Fruit fly (Drosophila melanogaster) whole organism, embryonic: ENCODE data around the gene CG16779.

ENCODE experiments used
- Adf1 ChIP-seq: fragments of 200-800 bp; sonication (Bioruptor generic); IDR thresholded peaks from 2 replicates; pipeline ENCODE4 v1.3.6; 2022; ENCODE audit warnings: missing biosample characterization, missing genetic modification characterization
- Atf-2 ChIP-seq: fragments of 200-800 bp; sonication (Bioruptor generic); optimal IDR thresholded peaks from 2 replicates; lab custom pipeline; 2016; ENCODE audit warnings: missing biosample characterization, missing genetic modification characterization
- Atf6 ChIP-seq: fragments of 200-800 bp; sonication (Bioruptor generic); IDR thresholded peaks from 2 replicates; pipeline ENCODE4 v1.3.6; 2022; ENCODE audit warnings: missing biosample characterization, missing genetic modification characterization
- Bdp1 ChIP-seq: fragments of 200-800 bp; sonication (Bioruptor generic); optimal IDR thresholded peaks from 3 replicates; lab custom pipeline; 2016; ENCODE audit warnings: missing biosample characterization, missing genetic modification characterization
- Bgb ChIP-seq: fragments of 200-800 bp; sonication (Bioruptor generic); IDR thresholded peaks from 2 replicates; pipeline ENCODE4 v1.3.6; 2022; ENCODE audit warnings: missing biosample characterization, missing genetic modification characterization; ENCODE audit not compliant: partially characterized antibody
- CG10209 ChIP-seq: fragments of 200-800 bp; sonication (Bioruptor generic); optimal IDR thresholded peaks from 3 replicates; lab custom pipeline; 2017; ENCODE audit warnings: missing biosample characterization, mild to moderate bottlenecking, missing genetic modification characterization, missing genetic modification reagents
- CG10274 ChIP-seq: fragments of 200-800 bp; sonication (Bioruptor generic); optimal IDR thresholded peaks from 3 replicates; lab custom pipeline; 2017; ENCODE audit warnings: missing biosample characterization, mild to moderate bottlenecking, missing genetic modification characterization
- CG12236 ChIP-seq: fragments of 200-800 bp; sonication (Bioruptor generic); optimal IDR thresholded peaks from 2 replicates; lab custom pipeline; 2016; ENCODE audit warnings: missing biosample characterization, missing genetic modification characterization
- CG15696 ChIP-seq: fragments of 200-800 bp; sonication (Bioruptor generic); optimal IDR thresholded peaks from 2 replicates; lab custom pipeline; 2019; ENCODE audit warnings: missing biosample characterization, mild to moderate bottlenecking, missing genetic modification characterization, moderate library complexity
- CG1647 ChIP-seq: fragments of 200-800 bp; sonication (Bioruptor generic); optimal IDR thresholded peaks from 3 replicates; lab custom pipeline; 2016; ENCODE audit warnings: missing biosample characterization, missing genetic modification characterization
- CG17612 ChIP-seq: fragments of 200-800 bp; sonication (Bioruptor generic); IDR thresholded peaks from 2 replicates; pipeline ENCODE4 v1.3.6; 2022; ENCODE audit warnings: missing biosample characterization, missing genetic modification characterization
- CG2199 ChIP-seq: fragments of 200-800 bp; sonication (Bioruptor generic); IDR thresholded peaks from 3 replicates; pipeline ENCODE4 v1.3.6; 2022; ENCODE audit warnings: missing biosample characterization, missing genetic modification characterization
- CG31388 ChIP-seq: fragments of 200-800 bp; sonication (Bioruptor generic); optimal IDR thresholded peaks from 2 replicates; lab custom pipeline; 2016; ENCODE audit warnings: missing biosample characterization, missing genetic modification characterization
- CG3407 ChIP-seq: fragments of 200-800 bp; sonication (Bioruptor generic); optimal IDR thresholded peaks from 2 replicates; lab custom pipeline; 2018; ENCODE audit warnings: missing biosample characterization, mild to moderate bottlenecking, missing genetic modification characterization
- CG4820 ChIP-seq: fragments of 200-800 bp; sonication (Bioruptor generic); optimal IDR thresholded peaks from 3 replicates; lab custom pipeline; 2016; ENCODE audit warnings: missing biosample characterization, missing genetic modification characterization
- CG7963 ChIP-seq: fragments of 200-800 bp; sonication (Bioruptor generic); IDR thresholded peaks from 3 replicates; pipeline ENCODE4 v1.3.6; 2022; ENCODE audit warnings: missing biosample characterization, missing genetic modification characterization; ENCODE audit not compliant: partially characterized antibody
- CG9727 ChIP-seq: fragments of 200-800 bp; sonication (Bioruptor generic); optimal IDR thresholded peaks from 3 replicates; lab custom pipeline; 2017; ENCODE audit warnings: missing biosample characterization, mild to moderate bottlenecking, missing genetic modification characterization
- D19B ChIP-seq: fragments of 200-800 bp; sonication (Bioruptor generic); optimal IDR thresholded peaks from 2 replicates; lab custom pipeline; 2017; ENCODE audit warnings: missing biosample characterization, mild to moderate bottlenecking, missing genetic modification characterization
- Dip2 ChIP-seq: fragments of 200-800 bp; sonication (Bioruptor generic); IDR thresholded peaks from 2 replicates; pipeline ENCODE4 v1.3.6; 2022; ENCODE audit warnings: missing biosample characterization, missing genetic modification characterization
- Dip3 ChIP-seq: fragments of 200-800 bp; sonication (Bioruptor generic); optimal IDR thresholded peaks from 3 replicates; lab custom pipeline; 2016; ENCODE audit warnings: missing biosample characterization, missing genetic modification characterization
- Fer2 ChIP-seq: fragments of 200-800 bp; sonication (Bioruptor generic); optimal IDR thresholded peaks from 2 replicates; lab custom pipeline; 2018; ENCODE audit warnings: missing biosample characterization, mild to moderate bottlenecking, missing genetic modification characterization, moderate library complexity
- HHEX ChIP-seq: fragments of 200-800 bp; sonication (Bioruptor generic); optimal IDR thresholded peaks from 3 replicates; lab custom pipeline; 2017; ENCODE audit warnings: missing biosample characterization, mild to moderate bottlenecking, missing genetic modification characterization, missing genetic modification reagents
- HmgZ ChIP-seq: fragments of 200-800 bp; sonication (Bioruptor generic); optimal IDR thresholded peaks from 2 replicates; lab custom pipeline; 2018; ENCODE audit warnings: missing biosample characterization, mild to moderate bottlenecking, missing genetic modification characterization
- Hr78 ChIP-seq, 2 experiments: fragments of 200-800 bp in 1 of 2; fragments of >200 bp in 1 of 2; sonication (Bioruptor generic) in 1 of 2; optimal IDR thresholded peaks; 2 replicates each; lab custom pipeline; 2017 to 2019; ENCODE audit warnings: missing biosample characterization in 2 of 2, missing genetic modification characterization in 2 of 2, mild to moderate bottlenecking in 1 of 2, moderate library complexity in 1 of 2
- Kr ChIP-seq: fragments of 200-800 bp; sonication (Bioruptor generic); optimal IDR thresholded peaks from 2 replicates; lab custom pipeline; 2017; ENCODE audit warnings: missing biosample characterization, mild to moderate bottlenecking, missing genetic modification characterization
- NfI ChIP-seq: fragments of 200-800 bp; sonication (Bioruptor generic); optimal IDR thresholded peaks from 3 replicates; lab custom pipeline; 2018; ENCODE audit warnings: missing biosample characterization, mild to moderate bottlenecking, missing genetic modification characterization, moderate library complexity
- PHDP ChIP-seq: fragments of 200-800 bp; sonication (Bioruptor generic); optimal IDR thresholded peaks from 3 replicates; lab custom pipeline; 2018; ENCODE audit warnings: missing biosample characterization, mild to moderate bottlenecking, missing genetic modification characterization, moderate library complexity
- Usf ChIP-seq: fragments of 200-800 bp; sonication (Bioruptor generic); optimal IDR thresholded peaks from 2 replicates; lab custom pipeline; 2017; ENCODE audit warnings: missing genotype, missing biosample characterization, missing genetic modification characterization
- amos ChIP-seq: fragments of 200-800 bp; sonication (Bioruptor generic); IDR thresholded peaks from 2 replicates; pipeline ENCODE4 v1.3.6; 2022; ENCODE audit warnings: missing biosample characterization, missing genetic modification characterization; ENCODE audit not compliant: partially characterized antibody
- bowl ChIP-seq: fragments of 200-800 bp; sonication (Bioruptor generic); IDR thresholded peaks from 2 replicates; pipeline ENCODE4 v1.3.6; 2022; ENCODE audit warnings: missing biosample characterization, missing genetic modification characterization
- chn ChIP-seq: fragments of 200-800 bp; sonication (Bioruptor generic); optimal IDR thresholded peaks from 2 replicates; lab custom pipeline; 2016; ENCODE audit warnings: missing biosample characterization, missing genetic modification characterization
- ci ChIP-seq: fragments of 200-800 bp; sonication (Bioruptor generic); IDR thresholded peaks from 3 replicates; pipeline ENCODE4 v1.3.6; 2022; ENCODE audit warnings: missing biosample characterization, missing genetic modification characterization
- croc ChIP-seq: fragments of 200-800 bp; sonication (Bioruptor generic); conservative IDR thresholded peaks from 3 replicates; pipeline ENCODE4 v1.3.6; 2022; ENCODE audit warnings: missing biosample characterization, missing genetic modification characterization
- dmrt99B ChIP-seq: fragments of 200-800 bp; sonication (Bioruptor generic); optimal IDR thresholded peaks from 2 replicates; lab custom pipeline; 2018; ENCODE audit warnings: missing biosample characterization, mild to moderate bottlenecking, missing genetic modification characterization, moderate library complexity
- esg ChIP-seq: fragments of 200-800 bp; sonication (Bioruptor generic); conservative IDR thresholded peaks from 2 replicates; pipeline ENCODE4 v1.3.6; 2022; ENCODE audit warnings: missing biosample characterization, missing genetic modification characterization
- fd96Cb ChIP-seq: fragments of 200-800 bp; sonication (Bioruptor generic); optimal IDR thresholded peaks from 2 replicates; lab custom pipeline; 2018; ENCODE audit warnings: missing biosample characterization, mild to moderate bottlenecking, missing genetic modification characterization, moderate library complexity
- gsb ChIP-seq: fragments of 200-800 bp; sonication (Bioruptor generic); IDR thresholded peaks from 2 replicates; pipeline ENCODE4 v1.3.6; 2022; ENCODE audit warnings: missing biosample characterization, missing genetic modification characterization
- hth ChIP-seq: fragments of >200 bp; optimal IDR thresholded peaks from 2 replicates; lab custom pipeline; 2017; ENCODE audit warnings: inconsistent platforms
- kay ChIP-seq: fragments of 200-800 bp; sonication (Bioruptor generic); optimal IDR thresholded peaks from 2 replicates; lab custom pipeline; 2016; ENCODE audit warnings: missing biosample characterization, missing genetic modification characterization
- lilli ChIP-seq: fragments of 200-800 bp; sonication (Bioruptor generic); optimal IDR thresholded peaks from 3 replicates; lab custom pipeline; 2016; ENCODE audit warnings: missing biosample characterization, missing genetic modification characterization
- mam ChIP-seq: fragments of 200-800 bp; sonication (Bioruptor generic); optimal IDR thresholded peaks from 3 replicates; lab custom pipeline; 2016; ENCODE audit warnings: missing biosample characterization, missing genetic modification characterization
- mirr ChIP-seq: fragments of 200-800 bp; sonication (Bioruptor generic); optimal IDR thresholded peaks from 3 replicates; lab custom pipeline; 2018; ENCODE audit warnings: missing biosample characterization, mild to moderate bottlenecking, missing genetic modification characterization
- mld ChIP-seq: fragments of 200-800 bp; sonication (Bioruptor generic); IDR thresholded peaks from 3 replicates; pipeline ENCODE4 v1.3.6; 2022; ENCODE audit warnings: missing biosample characterization, missing genetic modification characterization; ENCODE audit not compliant: partially characterized antibody
- sens-2 ChIP-seq: fragments of 200-800 bp; sonication (Bioruptor generic); IDR thresholded peaks from 2 replicates; pipeline ENCODE4 v1.3.6; 2022; ENCODE audit warnings: missing biosample characterization, missing genetic modification characterization
- seq ChIP-seq: fragments of 200-800 bp; sonication (Bioruptor generic); IDR thresholded peaks from 2 replicates; pipeline ENCODE4 v1.3.6; 2022; ENCODE audit warnings: missing biosample characterization, missing genetic modification characterization
- sisA ChIP-seq: fragments of 200-800 bp; sonication (Bioruptor generic); IDR thresholded peaks from 2 replicates; pipeline ENCODE4 v1.3.6; 2022; ENCODE audit warnings: missing biosample characterization, missing genetic modification characterization
- sob ChIP-seq: fragments of 200-800 bp; sonication (Bioruptor generic); IDR thresholded peaks from 2 replicates; pipeline ENCODE4 v1.3.6; 2022; ENCODE audit warnings: missing biosample characterization, missing genetic modification characterization
- stwl ChIP-seq: fragments of 200-800 bp; sonication (Bioruptor generic); optimal IDR thresholded peaks from 3 replicates; lab custom pipeline; 2018; ENCODE audit warnings: missing biosample characterization, mild to moderate bottlenecking, missing genetic modification characterization, moderate library complexity
- yki ChIP-seq: fragments of >200 bp; optimal IDR thresholded peaks from 3 replicates; lab custom pipeline; 2018

CG16779 gene

DNA sequence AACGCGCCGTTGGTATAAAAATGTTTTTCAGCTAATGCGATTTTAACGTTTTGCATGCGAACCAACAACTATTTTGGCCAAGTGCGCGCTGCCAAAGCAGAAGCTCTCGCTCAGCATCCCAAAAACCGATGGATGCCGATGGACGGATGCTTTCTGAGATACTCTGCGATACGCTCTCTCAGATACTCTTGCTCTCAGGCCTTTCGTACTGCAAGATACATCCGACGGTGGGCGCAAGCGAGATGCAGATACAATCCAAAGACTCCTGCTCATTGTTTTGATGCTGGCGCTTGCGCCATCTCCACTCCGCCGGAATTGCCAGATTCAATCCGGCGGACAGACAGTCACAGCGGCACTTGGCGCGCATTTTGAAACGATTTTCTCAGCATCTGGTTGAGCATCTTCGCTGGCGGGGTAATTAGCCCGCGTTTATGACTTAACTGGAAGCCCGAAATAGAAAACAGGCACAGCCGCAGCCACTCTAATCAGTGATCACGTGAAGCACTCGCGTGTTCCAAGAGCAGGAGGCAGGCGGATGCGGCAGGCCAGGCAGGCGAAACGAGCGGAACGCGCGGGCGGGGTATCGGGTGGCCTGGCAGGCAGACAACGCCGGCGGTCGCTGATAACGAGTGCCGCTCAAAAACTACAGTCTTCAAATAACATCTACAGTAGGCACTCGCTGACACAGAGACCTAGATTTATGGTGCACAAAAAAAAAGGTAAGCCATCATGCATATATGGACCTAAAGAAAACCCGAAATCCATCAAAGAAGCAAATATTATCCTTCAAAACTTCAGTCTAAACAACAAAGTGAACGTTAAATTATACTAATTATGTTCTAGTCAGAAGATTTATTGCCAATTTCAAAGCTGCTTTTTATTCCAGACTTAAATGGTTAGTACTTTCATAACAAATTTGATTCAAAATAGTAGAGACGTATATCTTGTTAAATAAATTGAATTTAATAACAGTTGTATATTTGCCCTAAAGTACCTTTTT lies at the start of gene CG16779 (continued):
- no peak for TF ChIP-seq mirr (GFP tag; lab: Kevin White, UChicago)
- no peak for TF ChIP-seq CG2199 (GFP tag; lab: Robert Waterston, UW)
- no peak for TF ChIP-seq mld (GFP tag; lab: Robert Waterston, UW)
- TF ChIP-seq sob, result peak; percentile 28; the same call in 1 of the 2 replicates
- TF ChIP-seq Atf6 (GFP tag; lab: Robert Waterston, UW), result no peak
- TF ChIP-seq mam, result peak; percentile 16
- TF ChIP-seq Adf1 (GFP tag; lab: Robert Waterston, UW), result no peak
- TF ChIP-seq gsb (GFP tag; lab: Robert Waterston, UW), result no peak
- no peak for TF ChIP-seq CG17612 (GFP tag; lab: Robert Waterston, UW)
- no peak for TF ChIP-seq Atf-2 (GFP tag; lab: Kevin White, UChicago)
- TF ChIP-seq NfI (GFP tag; lab: Kevin White, UChicago), result no peak
- TF ChIP-seq amos (GFP tag; lab: Robert Waterston, UW), result no peak
- no peak for TF ChIP-seq CG3407 (GFP tag; lab: Kevin White, UChicago)
- peak; percentile 35 for TF ChIP-seq lilli (GFP tag; lab: Kevin White, UChicago)
- peak; percentile 5 for TF ChIP-seq kay (GFP tag; lab: Kevin White, UChicago)
- 0 out of 2 replicates have a peak, but pooled peaks have one; percentile 12 for TF ChIP-seq sisA (GFP tag; lab: Robert Waterston, UW)
- peak; percentile 44; the same call in 1 of the 3 replicates for TF ChIP-seq ci
- TF ChIP-seq esg (GFP tag; lab: Robert Waterston, UW), result no peak
- no peak for TF ChIP-seq CG31388
- TF ChIP-seq fd96Cb (tag; lab: Kevin White, UChicago), result peak; percentile 28
- peak; percentile 55 for TF ChIP-seq CG15696 (tag; lab: Kevin White, UChicago)
- TF ChIP-seq CG4820 (GFP tag; lab: Kevin White, UChicago), result peak; percentile 57
- no peak for TF ChIP-seq CG1647 (GFP tag; lab: Kevin White, UChicago)
- TF ChIP-seq Bgb, result peak; percentile 20; the same call in 1 of the 2 replicates
- TF ChIP-seq Usf, result no peak
- TF ChIP-seq Fer2 (tag; lab: Kevin White, UChicago), result no peak
- TF ChIP-seq stwl (tag; lab: Kevin White, UChicago), result no peak
- TF ChIP-seq CG7963 (GFP tag; lab: Robert Waterston, UW), result no peak
- no peak for TF ChIP-seq hth (lab: Kevin White, UChicago)
- TF ChIP-seq CG12236 (GFP tag; lab: Kevin White, UChicago), result no peak
- TF ChIP-seq Kr, result no peak
- TF ChIP-seq Dip3, result no peak
- TF ChIP-seq HHEX, result peak; percentile 16
- TF ChIP-seq yki (lab: Kevin White, UChicago), result no peak
- TF ChIP-seq Hr78 (GFP tag; optimal IDR thresholded peaks at IDR 0.05; lab: Kevin White, UChicago), result peak in 1 of 2 experiments; percentile 74
- peak; percentile 61 for TF ChIP-seq dmrt99B (tag; lab: Kevin White, UChicago)
- peak; percentile 53 for TF ChIP-seq CG10209
- TF ChIP-seq CG10274 (GFP tag; lab: Kevin White, UChicago), result no peak
- no peak for TF ChIP-seq seq (GFP tag; lab: Robert Waterston, UW)
- no peak for TF ChIP-seq Bdp1 (GFP tag; lab: Kevin White, UChicago)
- TF ChIP-seq chn, result peak; percentile 6
- TF ChIP-seq sens-2, result no peak
- TF ChIP-seq croc (GFP tag; lab: Robert Waterston, UW), result peak; percentile 17; the same call in 1 of the 3 replicates
- peak; percentile 65 for TF ChIP-seq CG9727 (GFP tag; lab: Kevin White, UChicago)
- no peak for TF ChIP-seq Dip2
- no peak for TF ChIP-seq bowl (GFP tag; lab: Robert Waterston, UW)
- no peak for TF ChIP-seq D19B (GFP tag; lab: Kevin White, UChicago)
- no peak for TF ChIP-seq HmgZ (tag; lab: Kevin White, UChicago)
- TF ChIP-seq PHDP (tag; lab: Kevin White, UChicago), result peak; percentile 45
